Worm (Caenorhabditis elegans): ENCODE results near the gene M02H5.8.
A peak's percentile ranks its signal among the peaks of the same experiment; 100 is the strongest.

M02H5.8 gene

ce11 chrV:477664-478212, 28.0 kb downstream of the M02H5.8 start, which contains the start of gene nhr-55:
Gene nhr-55 (plus strand): TSS chrV:478162.
- TF ChIP-seq hlh-11 (tag; optimal IDR thresholded peaks at IDR 0.05) (peak; percentile 50), Y5F2A.4 (GFP tag; optimal IDR thresholded peaks at IDR 0.05) (no peak), unc-39 (tag; optimal IDR thresholded peaks at IDR 0.05) (no peak), nhr-77 (tag; optimal IDR thresholded peaks at IDR 0.05) (peak; percentile 24), lin-1 (GFP tag; IDR thresholded peaks at IDR 0.05) (0 out of 2 replicates have a peak, but pooled peaks have one; percentile 12), dmd-6 (GFP tag; IDR thresholded peaks at IDR 0.05) (peak; percentile 87), pqm-1 (tag; optimal IDR thresholded peaks at IDR 0.05) (peak; percentile 68), dve-1 (tag; optimal IDR thresholded peaks at IDR 0.05; ENCODE audit: insufficient read depth) (peak; percentile 36), snpc-4 (tag; optimal IDR thresholded peaks at IDR 0.05) (no peak), nhr-28 (tag; optimal IDR thresholded peaks at IDR 0.05) (peak; percentile 91), daf-16 (GFP tag; optimal IDR thresholded peaks at IDR 0.05) (no peak), daf-16 (tag; optimal IDR thresholded peaks at IDR 0.05) (peak; percentile 63), fos-1 (tag; optimal IDR thresholded peaks at IDR 0.05) (no peak), nhr-6 (tag; optimal IDR thresholded peaks at IDR 0.05) (no peak), F37D6.2 (tag; optimal IDR thresholded peaks at IDR 0.05) (no peak)

ce11 chrV:479046-479445, 29.3 kb downstream of the M02H5.8 start:
- TF ChIP-seq unc-62 (GFP tag; optimal IDR thresholded peaks at IDR 0.05 in 1 of 2) (peak in 1 of 2 experiments; percentile 97), unc-62 (tag; optimal IDR thresholded peaks at IDR 0.05) (no peak), aha-1 (tag) (peak; percentile 38), D1046.2 (GFP tag; IDR thresholded peaks at IDR 0.05) (no peak), aly-2 (tag; optimal IDR thresholded peaks at IDR 0.05) (no peak), tra-1 (GFP tag; IDR thresholded peaks at IDR 0.05) (no peak), dmd-6 (GFP tag; IDR thresholded peaks at IDR 0.05) (peak; percentile 60), F44E2.7 (GFP tag; IDR thresholded peaks at IDR 0.05) (no peak), T26A8.4 (GFP tag; IDR thresholded peaks at IDR 0.05) (no peak), ceh-62 (tag; optimal IDR thresholded peaks at IDR 0.05) (no peak), hlh-30 (tag; optimal IDR thresholded peaks at IDR 0.05; ENCODE audit: insufficient read depth) (no peak)

DNA sequence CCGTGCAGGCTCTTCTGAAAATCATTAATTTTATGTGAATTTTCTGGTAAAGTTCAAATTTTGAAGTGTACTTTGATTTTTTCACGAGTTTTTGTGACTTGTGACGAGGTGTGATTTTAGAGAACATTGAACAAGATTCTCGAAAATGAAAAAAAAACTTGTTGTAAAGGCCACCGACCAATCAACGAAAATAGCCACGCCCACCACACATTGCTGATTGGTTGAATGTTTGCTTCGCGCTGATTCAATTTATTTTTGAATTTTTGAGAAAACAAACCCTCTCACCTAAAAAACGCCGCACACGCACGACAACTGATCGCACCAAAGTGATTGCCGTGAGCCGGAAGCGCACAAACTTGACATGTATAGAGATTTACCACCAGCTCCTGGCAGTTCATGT, 33.1 kb downstream of the M02H5.8 start:
- TF ChIP-seq spr-1 (tag; optimal IDR thresholded peaks at IDR 0.05) (no peak), dmd-6 (GFP tag; IDR thresholded peaks at IDR 0.05) (0 out of 2 replicates have a peak, but pooled peaks have one; percentile 24)

DNA sequence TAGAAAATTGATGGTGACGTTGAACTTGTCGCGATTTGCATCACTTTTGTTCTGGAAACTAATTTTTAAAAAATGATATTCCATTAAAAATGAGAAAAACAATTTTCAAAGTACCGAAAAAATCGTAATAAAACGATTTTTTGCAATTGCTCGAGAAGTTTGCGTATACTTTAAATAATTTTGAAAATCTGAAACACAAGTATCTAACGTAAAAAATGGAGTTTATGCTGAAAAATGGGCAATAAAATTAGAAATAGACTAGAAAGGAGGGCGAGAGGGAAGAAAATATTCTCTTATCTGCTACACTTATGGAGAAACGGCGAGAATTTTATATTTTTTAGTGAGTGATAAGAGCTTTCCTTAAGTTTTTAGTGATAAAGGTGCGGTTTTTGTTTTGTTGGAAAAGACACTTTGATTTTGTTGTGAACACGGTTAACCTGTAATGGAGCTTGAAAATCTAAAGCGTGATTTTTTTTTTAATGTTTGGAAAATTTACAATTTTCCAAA, 33.6 kb downstream of the M02H5.8 start, which contains the start of gene nhr-130:
nhr-130 (minus strand) TSS at position 51 of the 507 bp plus-strand sequence.
- TF ChIP-seq saeg-2 (GFP tag; IDR thresholded peaks at IDR 0.05), result no peak
- TF ChIP-seq ceh-32 (tag; optimal IDR thresholded peaks at IDR 0.05; ENCODE audit: poor library complexity), result no peak
- peak; percentile 91 for TF ChIP-seq nhr-28 (tag; optimal IDR thresholded peaks at IDR 0.05)
- no peak for TF ChIP-seq nhr-25 (tag; optimal IDR thresholded peaks at IDR 0.05; ENCODE audit: borderline replicate concordance, insufficient read depth)
- no peak for TF ChIP-seq nhr-11 (tag; optimal IDR thresholded peaks at IDR 0.05)
- peak; percentile 46 for TF ChIP-seq aha-1 (tag)
- TF ChIP-seq hlh-11 (tag; optimal IDR thresholded peaks at IDR 0.05), result peak; percentile 31
- peak; percentile 81 for TF ChIP-seq pqm-1 (tag; optimal IDR thresholded peaks at IDR 0.05)
- peak; percentile 57 for TF ChIP-seq dmd-6 (GFP tag; IDR thresholded peaks at IDR 0.05)
- peak; percentile 80 for TF ChIP-seq php-3 (GFP tag; IDR thresholded peaks at IDR 0.05)
- peak; percentile 65 for TF ChIP-seq dve-1 (tag; optimal IDR thresholded peaks at IDR 0.05; ENCODE audit: insufficient read depth)
- peak; percentile 48 for TF ChIP-seq nhr-77 (tag; optimal IDR thresholded peaks at IDR 0.05)
- TF ChIP-seq daf-16 (GFP tag; optimal IDR thresholded peaks at IDR 0.05), result no peak
- TF ChIP-seq daf-16 (tag; optimal IDR thresholded peaks at IDR 0.05), result peak; percentile 86
- no peak for TF ChIP-seq tag-97 (GFP tag; IDR thresholded peaks at IDR 0.05)
- peak; percentile 1 for TF ChIP-seq nhr-102 (tag; optimal IDR thresholded peaks at IDR 0.05)

Data from whole organism, L4 larva.